Worm (Caenorhabditis elegans) whole organism, late embryonic: ENCODE results near the gene cav-2.

ENCODE experiments used
- ama-1 ChIP-seq: fragments of 150-350 bp; optimal IDR thresholded peaks from 2 replicates; lab custom pipeline; 2014
- ceh-19 ChIP-seq: fragments of 200-800 bp; sonication (Bioruptor generic); optimal IDR thresholded peaks from 2 replicates; lab custom pipeline; 2018; ENCODE audit warnings: mild to moderate bottlenecking, missing genetic modification characterization, missing compliant biosample characterization
- ceh-6 ChIP-seq: fragments of 200-800 bp; sonication (Bioruptor generic); optimal IDR thresholded peaks from 2 replicates; lab custom pipeline; 2018; ENCODE audit warnings: mild to moderate bottlenecking, missing genetic modification characterization, missing compliant biosample characterization
- dve-1 ChIP-seq: sonication (generic microtip); optimal IDR thresholded peaks from 2 replicates; lab custom pipeline; 2017; ENCODE audit warnings: antibody characterized with exemption, mild to moderate bottlenecking, missing genetic modification characterization, missing compliant biosample characterization
- elt-2 ChIP-seq: sonication (generic microtip); optimal IDR thresholded peaks from 2 replicates; lab custom pipeline; 2016; ENCODE audit warnings: missing genetic modification reagents, missing genetic modification characterization, missing compliant biosample characterization
- elt-4 ChIP-seq: sonication (generic microtip); optimal IDR thresholded peaks from 2 replicates; lab custom pipeline; 2016; ENCODE audit warnings: missing genetic modification characterization, missing compliant biosample characterization
- fkh-10 ChIP-seq: fragments of 150-350 bp; optimal IDR thresholded peaks from 2 replicates; lab custom pipeline; 2014; ENCODE audit warnings: missing biosample characterization, missing genetic modification reagents, missing genetic modification characterization
- hlh-13 ChIP-seq: fragments of 200-800 bp; sonication (Bioruptor generic); optimal IDR thresholded peaks from 2 replicates; lab custom pipeline; 2018; ENCODE audit warnings: mild to moderate bottlenecking, missing genetic modification characterization, missing compliant biosample characterization
- hlh-15 ChIP-seq: sonication (generic microtip); optimal IDR thresholded peaks from 2 replicates; lab custom pipeline; 2016; ENCODE audit warnings: missing genetic modification characterization, missing compliant biosample characterization
- nfya-1 ChIP-seq: sonication (generic microtip); optimal IDR thresholded peaks from 2 replicates; lab custom pipeline; 2017; ENCODE audit warnings: missing genetic modification characterization, mild to moderate bottlenecking, missing compliant biosample characterization, antibody characterized with exemption, moderate library complexity
- pha-4 ChIP-seq: fragments of 150-350 bp; optimal IDR thresholded peaks from 2 replicates; lab custom pipeline; 2018; ENCODE audit warnings: missing biosample characterization, missing genetic modification reagents, missing genetic modification characterization
- rnt-1 ChIP-seq: sonication (generic microtip); optimal IDR thresholded peaks from 2 replicates; lab custom pipeline; 2016; ENCODE audit warnings: missing genetic modification characterization, missing compliant biosample characterization
- sox-2 ChIP-seq: fragments of 200-800 bp; sonication (Bioruptor generic); IDR thresholded peaks from 2 replicates; pipeline ENCODE4 v1.3.6; 2022; ENCODE audit warnings: missing genetic modification reagents, missing genetic modification characterization, missing compliant biosample characterization
- unc-42 ChIP-seq: sonication (generic microtip); optimal IDR thresholded peaks from 2 replicates; lab custom pipeline; 2016; ENCODE audit warnings: missing genotype, missing genetic modification characterization, missing compliant biosample characterization

ce11 chrV:13563841-13564240 lies 6.9 kb downstream of the cav-2 start, which contains the start of gene grl-17:
- no peak for TF ChIP-seq elt-4 (tag; lab: Kevin White, UChicago)
- no peak for TF ChIP-seq sox-2 (GFP tag; lab: Robert Waterston, UW)
- TF ChIP-seq unc-42 (tag; lab: Kevin White, UChicago): no peak
- no peak for TF ChIP-seq hlh-13
- TF ChIP-seq nfya-1 (tag; lab: Kevin White, UChicago): no peak
- no peak for TF ChIP-seq ama-1 (lab: Kevin White, UChicago)
- TF ChIP-seq dve-1 (tag; lab: Kevin White, UChicago): no peak
- TF ChIP-seq pha-4 (tag; lab: Kevin White, UChicago): no peak
- TF ChIP-seq fkh-10 (GFP tag; lab: Kevin White, UChicago): no peak
- no peak for TF ChIP-seq ceh-19 (GFP tag; lab: Kevin White, UChicago)
- no peak for TF ChIP-seq elt-2 (tag; lab: Kevin White, UChicago)
- TF ChIP-seq hlh-15 (tag; lab: Kevin White, UChicago): no peak
- TF ChIP-seq ceh-6 (GFP tag; lab: Kevin White, UChicago): no peak
- TF ChIP-seq rnt-1 (tag; lab: Kevin White, UChicago): no peak
